Worm (Caenorhabditis elegans) whole organism, L2 larva: ENCODE measurements around the gene fbxb-72.

Experiments
- C34F6.9 ChIP-seq: fragments of 150-350 bp; optimal IDR thresholded peaks from 2 replicates; lab custom pipeline; 2014; ENCODE audit warnings: missing biosample characterization, missing genetic modification characterization
- F13H6.1 ChIP-seq: sonication (generic microtip); optimal IDR thresholded peaks from 2 replicates; lab custom pipeline; 2016; ENCODE audit warnings: missing genetic modification characterization, missing compliant biosample characterization
- Y55F3AM.14 ChIP-seq: fragments of 200-800 bp; sonication (Bioruptor generic); optimal IDR thresholded peaks from 2 replicates; lab custom pipeline; 2018; ENCODE audit warnings: mild to moderate bottlenecking, missing genetic modification characterization, missing compliant biosample characterization
- alr-1 ChIP-seq: fragments of 150-350 bp; optimal IDR thresholded peaks from 2 replicates; lab custom pipeline; 2014; ENCODE audit warnings: missing biosample characterization, missing genetic modification characterization
- aly-2 ChIP-seq: fragments of 150-350 bp; optimal IDR thresholded peaks from 2 replicates; lab custom pipeline; 2014; ENCODE audit warnings: missing biosample characterization, missing genetic modification characterization
- ama-1 ChIP-seq: fragments of 150-350 bp; optimal IDR thresholded peaks from 2 replicates; lab custom pipeline; 2018; ENCODE audit warnings: inconsistent platforms
- blmp-1 ChIP-seq: sonication (generic microtip); optimal IDR thresholded peaks from 2 replicates; lab custom pipeline; 2017; ENCODE audit warnings: missing genetic modification characterization, mild to moderate bottlenecking, missing compliant biosample characterization, antibody characterized with exemption, moderate library complexity; ENCODE audit not compliant: insufficient read depth
- ceh-16 ChIP-seq: fragments of 150-350 bp; optimal IDR thresholded peaks from 2 replicates; lab custom pipeline; 2014; ENCODE audit warnings: missing biosample characterization, missing genetic modification characterization
- crh-2 ChIP-seq: sonication (generic microtip); optimal IDR thresholded peaks from 2 replicates; lab custom pipeline; 2017; ENCODE audit warnings: missing biosample characterization, missing genetic modification characterization
- egl-27 ChIP-seq: sonication (generic microtip); optimal IDR thresholded peaks from 3 replicates; lab custom pipeline; 2017; ENCODE audit warnings: missing biosample characterization, missing genetic modification reagents, missing genetic modification characterization
- elt-1 ChIP-seq: fragments of 150-350 bp; optimal IDR thresholded peaks from 2 replicates; lab custom pipeline; 2014; ENCODE audit warnings: missing biosample characterization, missing genetic modification characterization
- fos-1 ChIP-seq: fragments of 150-350 bp; optimal IDR thresholded peaks from 2 replicates; lab custom pipeline; 2014; ENCODE audit warnings: missing biosample characterization, missing genetic modification characterization
- gmeb-1 ChIP-seq: fragments of 150-350 bp; optimal IDR thresholded peaks from 2 replicates; lab custom pipeline; 2014; ENCODE audit warnings: missing biosample characterization, missing genetic modification characterization
- lin-11 ChIP-seq: fragments of 150-350 bp; sonication (generic microtip); optimal IDR thresholded peaks from 2 replicates; lab custom pipeline; 2014; ENCODE audit warnings: missing biosample characterization, missing genetic modification characterization, inconsistent platforms, mixed read lengths
- lin-13 ChIP-seq: fragments of 150-350 bp; optimal IDR thresholded peaks from 2 replicates; lab custom pipeline; 2014; ENCODE audit warnings: missing biosample characterization, missing genetic modification reagents, missing genetic modification characterization
- lin-39 ChIP-seq: fragments of 150-350 bp; optimal IDR thresholded peaks from 2 replicates; lab custom pipeline; 2014; ENCODE audit warnings: missing biosample characterization, missing genetic modification reagents, missing genetic modification characterization
- lsy-2 ChIP-seq, 2 experiments: fragments of 150-350 bp in 1 of 2; sonication (generic microtip) in 1 of 2; optimal IDR thresholded peaks; 2 replicates each; lab custom pipeline; 2014 to 2017; ENCODE audit warnings: missing biosample characterization in 2 of 2, missing genetic modification characterization in 2 of 2
- mab-5 ChIP-seq: fragments of 150-350 bp; optimal IDR thresholded peaks from 2 replicates; lab custom pipeline; 2014; ENCODE audit warnings: missing biosample characterization, missing genetic modification characterization
- mbf-1 ChIP-seq: sonication (generic microtip); optimal IDR thresholded peaks from 2 replicates; lab custom pipeline; 2017; ENCODE audit warnings: missing biosample characterization, missing genetic modification characterization
- mdl-1 ChIP-seq, 2 experiments: fragments of 150-350 bp in 1 of 2; sonication (generic microtip) in 1 of 2; optimal IDR thresholded peaks; 2 replicates each; lab custom pipeline; 2017; ENCODE audit warnings: missing biosample characterization in 2 of 2, missing genetic modification characterization in 2 of 2
- nhr-10 ChIP-seq: sonication (generic microtip); optimal IDR thresholded peaks from 2 replicates; lab custom pipeline; 2017; ENCODE audit warnings: missing biosample characterization, missing genetic modification characterization
- nhr-129 ChIP-seq: fragments of 150-350 bp; optimal IDR thresholded peaks from 2 replicates; lab custom pipeline; 2014; ENCODE audit warnings: missing biosample characterization, missing genetic modification characterization
- nhr-21 ChIP-seq: fragments of 150-350 bp; optimal IDR thresholded peaks from 2 replicates; lab custom pipeline; 2014; ENCODE audit warnings: missing biosample characterization, missing genetic modification characterization
- nhr-23 ChIP-seq: fragments of 150-350 bp; optimal IDR thresholded peaks from 2 replicates; lab custom pipeline; 2014; ENCODE audit warnings: missing biosample characterization, missing genetic modification reagents, missing genetic modification characterization
- nhr-25 ChIP-seq: fragments of 150-350 bp; sonication (generic microtip); optimal IDR thresholded peaks from 3 replicates; lab custom pipeline; 2014; ENCODE audit warnings: missing biosample characterization, missing genetic modification characterization
- nhr-6 ChIP-seq: fragments of 150-350 bp; optimal IDR thresholded peaks from 2 replicates; lab custom pipeline; 2014; ENCODE audit warnings: missing biosample characterization, missing genetic modification characterization
- nhr-77 ChIP-seq: fragments of 150-350 bp; optimal IDR thresholded peaks from 2 replicates; lab custom pipeline; 2014; ENCODE audit warnings: missing biosample characterization, missing genetic modification characterization
- peb-1 ChIP-seq: fragments of 150-350 bp; optimal IDR thresholded peaks from 2 replicates; lab custom pipeline; 2014; ENCODE audit warnings: missing biosample characterization, missing genetic modification characterization
- sem-4 ChIP-seq: fragments of 150-350 bp; optimal IDR thresholded peaks from 2 replicates; lab custom pipeline; 2014; ENCODE audit warnings: missing biosample characterization, missing genetic modification reagents, missing genetic modification characterization
- skn-1 ChIP-seq: sonication (generic microtip); optimal IDR thresholded peaks from 2 replicates; lab custom pipeline; 2017; ENCODE audit warnings: missing biosample characterization, missing genetic modification characterization
- sma-3 ChIP-seq: sonication (generic microtip); optimal IDR thresholded peaks from 2 replicates; lab custom pipeline; 2016; ENCODE audit warnings: missing genetic modification reagents, missing genetic modification characterization, missing compliant biosample characterization
- sma-9 ChIP-seq, 2 experiments: fragments of 150-350 bp in 1 of 2; sonication (generic microtip) in 1 of 2; optimal IDR thresholded peaks; 2 replicates each; lab custom pipeline; 2014 to 2016; ENCODE audit warnings: missing genetic modification characterization in 2 of 2, mild to moderate bottlenecking in 1 of 2, missing biosample characterization in 1 of 2, missing compliant biosample characterization in 1 of 2, missing genetic modification reagents in 1 of 2, moderate library complexity in 1 of 2
- snpc-4 ChIP-seq: fragments of 150-350 bp; optimal IDR thresholded peaks from 2 replicates; lab custom pipeline; 2014; ENCODE audit warnings: missing biosample characterization, missing genetic modification characterization
- unc-62 ChIP-seq: fragments of 150-350 bp; optimal IDR thresholded peaks from 2 replicates; lab custom pipeline; 2014; ENCODE audit warnings: missing biosample characterization, missing genetic modification reagents, missing genetic modification characterization
- ztf-11 ChIP-seq: sonication (generic microtip); optimal IDR thresholded peaks from 2 replicates; lab custom pipeline; 2017; ENCODE audit warnings: missing biosample characterization, missing genetic modification characterization
- ztf-4 ChIP-seq: fragments of 150-350 bp; optimal IDR thresholded peaks from 2 replicates; lab custom pipeline; 2014; ENCODE audit warnings: missing biosample characterization, missing genetic modification characterization

The fbxb-72 gene

ce11 chrV:738770-739169 lies 15.0 kb upstream of the fbxb-72 start, which contains the start of gene srj-24:
TSS of gene srj-24 (minus strand) at chrV:738870.
- TF ChIP-seq nhr-6 (tag; lab: Kevin White, UChicago), result no peak
- TF ChIP-seq unc-62 (GFP tag; lab: Kevin White, UChicago), result no peak
- TF ChIP-seq elt-1, result no peak
- TF ChIP-seq sma-3 (GFP tag; lab: Kevin White, UChicago), result no peak
- no peak for TF ChIP-seq egl-27
- TF ChIP-seq nhr-25 (tag; lab: Kevin White, UChicago), result no peak
- TF ChIP-seq snpc-4 (tag; lab: Kevin White, UChicago), result no peak
- no peak for TF ChIP-seq gmeb-1 (tag; lab: Kevin White, UChicago)
- TF ChIP-seq peb-1 (tag; lab: Kevin White, UChicago), result no peak
- no peak for TF ChIP-seq nhr-23 (tag; lab: Kevin White, UChicago)
- no peak for TF ChIP-seq fos-1 (tag; lab: Kevin White, UChicago)
- TF ChIP-seq skn-1, result no peak
- TF ChIP-seq ztf-4 (tag; lab: Kevin White, UChicago), result no peak
- no peak for TF ChIP-seq ceh-16 (tag; lab: Kevin White, UChicago)
- TF ChIP-seq C34F6.9 (tag; lab: Kevin White, UChicago), result no peak
- TF ChIP-seq lin-13 (GFP tag; lab: Kevin White, UChicago), result no peak
- TF ChIP-seq, all 48 proteins: peak for 0

DNA sequence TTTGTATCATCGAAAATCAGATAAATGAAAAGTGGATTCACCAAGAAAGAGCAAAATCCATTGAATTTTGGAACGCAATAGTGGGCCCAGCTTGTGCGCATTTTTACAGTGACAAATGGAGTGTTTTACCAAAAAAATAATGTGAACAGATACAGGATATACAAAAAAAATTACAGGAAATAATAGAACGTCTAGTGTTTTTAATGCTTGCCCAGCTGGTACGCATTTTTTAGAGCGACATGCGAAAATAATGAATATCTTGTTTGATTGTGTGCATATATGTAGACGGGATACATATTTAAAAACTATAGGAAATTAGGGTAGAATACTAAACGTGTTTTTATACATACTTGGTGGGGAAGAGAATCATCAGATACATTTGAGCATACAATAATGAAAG lies 12.4 kb upstream of the fbxb-72 start, which contains the start of gene srj-25:
TSS of gene srj-25 (minus strand) at position 101 of the 400 bp plus-strand sequence.
- TF ChIP-seq lsy-2 (tag; optimal IDR thresholded peaks at IDR 0.05; lab: Kevin White, UChicago), result no peak
- TF ChIP-seq blmp-1, result no peak
- TF ChIP-seq Y55F3AM.14 (GFP tag; lab: Kevin White, UChicago), result no peak
- TF ChIP-seq nhr-23 (tag; lab: Kevin White, UChicago), result no peak
- TF ChIP-seq, all 48 proteins: peak for 0

DNA sequence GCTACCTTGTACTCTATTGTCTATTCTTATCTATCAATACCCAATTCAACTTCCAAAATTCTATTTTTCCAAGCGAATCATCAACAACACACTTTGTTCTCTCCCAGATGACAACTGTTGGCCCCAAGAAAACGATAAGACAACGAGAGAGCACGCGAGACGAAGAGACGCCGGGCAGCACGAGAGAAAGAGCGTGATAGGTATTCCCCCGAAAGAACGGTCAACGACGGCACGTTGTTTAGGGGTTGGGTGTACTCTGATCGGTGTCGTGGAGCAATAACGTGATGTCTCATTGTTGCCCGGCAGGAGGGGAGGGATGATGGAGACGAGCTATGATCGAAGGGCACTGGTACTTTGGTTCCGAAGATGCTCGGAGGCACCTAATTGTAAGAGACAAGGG lies 7.6 kb upstream of the fbxb-72 start:
- TF ChIP-seq aly-2 (tag; lab: Kevin White, UChicago) (no peak), blmp-1 (peak; percentile 14), nhr-6 (tag; lab: Kevin White, UChicago) (peak; percentile 49), snpc-4 (tag; lab: Kevin White, UChicago) (peak; percentile 42), sma-3 (GFP tag; lab: Kevin White, UChicago) (peak; percentile 97), F13H6.1 (tag; lab: Kevin White, UChicago) (peak; percentile 97), lin-13 (GFP tag; lab: Kevin White, UChicago) (peak; percentile 33), mab-5 (tag; lab: Kevin White, UChicago) (peak; percentile 62), nhr-77 (tag; lab: Kevin White, UChicago) (peak; percentile 39), unc-62 (GFP tag; lab: Kevin White, UChicago) (peak; percentile 11), alr-1 (tag; lab: Kevin White, UChicago) (no peak), crh-2 (tag; lab: Kevin White, UChicago) (peak; percentile 94), nhr-21 (tag; lab: Kevin White, UChicago) (peak; percentile 95), sem-4 (tag; lab: Kevin White, UChicago) (peak; percentile 48), C34F6.9 (tag; lab: Kevin White, UChicago) (peak; percentile 51), gmeb-1 (tag; lab: Kevin White, UChicago) (peak; percentile 82), lsy-2 (tag; optimal IDR thresholded peaks at IDR 0.05; lab: Kevin White, UChicago) (peak in 1 of 2 experiments; percentile 80), skn-1 (no peak), nhr-23 (tag; lab: Kevin White, UChicago) (no peak), nhr-25 (tag; lab: Kevin White, UChicago) (peak; percentile 85), lin-11 (tag; lab: Kevin White, UChicago) (no peak), fos-1 (tag; lab: Kevin White, UChicago) (peak; percentile 83), Y55F3AM.14 (GFP tag; lab: Kevin White, UChicago) (peak; percentile 94), egl-27 (peak; percentile 74), ztf-11 (tag; lab: Kevin White, UChicago) (no peak), mbf-1 (tag; lab: Kevin White, UChicago) (no peak), ztf-4 (tag; lab: Kevin White, UChicago) (peak; percentile 89), lin-39 (tag; lab: Kevin White, UChicago) (no peak), mdl-1 (tag; optimal IDR thresholded peaks at IDR 0.05; lab: Kevin White, UChicago) (peak; percentile 97 to 98), ama-1 (lab: Kevin White, UChicago) (peak; percentile 82), sma-9 (GFP tag; optimal IDR thresholded peaks at IDR 0.05; lab: Kevin White, UChicago) (peak; percentile 99), sma-9 (tag; optimal IDR thresholded peaks at IDR 0.05; lab: Kevin White, UChicago) (peak; percentile 46), nhr-10 (tag; lab: Kevin White, UChicago) (peak; percentile 13), nhr-129 (peak; percentile 96)
